Fruit fly (Drosophila melanogaster) whole organism, prepupa: ENCODE data around the gene Spindly.

Experiments used
- CG10669 ChIP-seq: fragments of 200-800 bp; sonication (Bioruptor generic); optimal IDR thresholded peaks from 3 replicates; lab custom pipeline; 2018; ENCODE audit warnings: missing biosample characterization, mild to moderate bottlenecking, missing genetic modification characterization, moderate library complexity
- CG3032 ChIP-seq: fragments of 200-800 bp; optimal IDR thresholded peaks from 2 replicates; lab custom pipeline; 2019; ENCODE audit warnings: missing biosample characterization, mild to moderate bottlenecking, missing genetic modification characterization, moderate library complexity
- CG31627 ChIP-seq: fragments of 200-800 bp; sonication (Bioruptor generic); optimal IDR thresholded peaks from 3 replicates; lab custom pipeline; 2016; ENCODE audit warnings: missing biosample characterization, missing genetic modification characterization
- CG3919 ChIP-seq: fragments of 200-800 bp; sonication (Bioruptor generic); optimal IDR thresholded peaks from 3 replicates; lab custom pipeline; 2016; ENCODE audit warnings: missing biosample characterization, missing genetic modification characterization
- CG4318 ChIP-seq: fragments of 200-800 bp; sonication (Bioruptor generic); optimal IDR thresholded peaks from 3 replicates; lab custom pipeline; 2017; ENCODE audit warnings: missing biosample characterization, mild to moderate bottlenecking, missing genetic modification characterization
- CG6276 ChIP-seq: fragments of 200-800 bp; sonication (Bioruptor generic); optimal IDR thresholded peaks from 2 replicates; lab custom pipeline; 2017; ENCODE audit warnings: missing biosample characterization, mild to moderate bottlenecking, missing genetic modification characterization
- CG6792 ChIP-seq: fragments of 200-800 bp; sonication (Bioruptor generic); optimal IDR thresholded peaks from 3 replicates; lab custom pipeline; 2016; ENCODE audit warnings: missing biosample characterization, missing genetic modification characterization
- CG6854 ChIP-seq: fragments of 200-800 bp; sonication (Bioruptor generic); optimal IDR thresholded peaks from 2 replicates; lab custom pipeline; 2017; ENCODE audit warnings: missing biosample characterization, mild to moderate bottlenecking, missing genetic modification characterization
- CG8632 ChIP-seq: fragments of 200-800 bp; sonication (Bioruptor generic); optimal IDR thresholded peaks from 3 replicates; lab custom pipeline; 2016; ENCODE audit warnings: missing biosample characterization, missing genetic modification characterization
- CG9139 ChIP-seq: fragments of 200-800 bp; sonication (Bioruptor generic); optimal IDR thresholded peaks from 3 replicates; lab custom pipeline; 2017; ENCODE audit warnings: missing biosample characterization, mild to moderate bottlenecking, missing genetic modification characterization
- Eip78C ChIP-seq: fragments of 200-800 bp; sonication (Bioruptor generic); peaks from one replicate; lab custom pipeline; 2016; ENCODE audit warnings: missing biosample characterization, missing genetic modification characterization
- Ets96B ChIP-seq: fragments of 200-800 bp; optimal IDR thresholded peaks from 2 replicates; lab custom pipeline; 2019; ENCODE audit warnings: missing biosample characterization, mild to moderate bottlenecking, missing genetic modification characterization, moderate library complexity
- Hr39 ChIP-seq: fragments of 200-800 bp; sonication (Bioruptor generic); optimal IDR thresholded peaks from 2 replicates; lab custom pipeline; 2016; ENCODE audit warnings: missing biosample characterization, missing genetic modification characterization
- Hr4 ChIP-seq: fragments of 200-800 bp; sonication (Bioruptor generic); optimal IDR thresholded peaks from 3 replicates; lab custom pipeline; 2016; ENCODE audit warnings: missing biosample characterization, missing genetic modification characterization
- Lpt ChIP-seq: fragments of 200-800 bp; sonication (Bioruptor generic); optimal IDR thresholded peaks from 3 replicates; lab custom pipeline; 2016; ENCODE audit warnings: missing biosample characterization, missing genetic modification characterization
- OdsH ChIP-seq: fragments of 200-800 bp; sonication (Bioruptor generic); optimal IDR thresholded peaks from 3 replicates; lab custom pipeline; 2016; ENCODE audit warnings: missing biosample characterization, missing genetic modification characterization
- Smox ChIP-seq: fragments of 200-800 bp; sonication (Bioruptor generic); optimal IDR thresholded peaks from 3 replicates; lab custom pipeline; 2016; ENCODE audit warnings: missing biosample characterization, missing genetic modification characterization
- Sox15 ChIP-seq: fragments of 200-800 bp; sonication (Bioruptor generic); optimal IDR thresholded peaks from 3 replicates; lab custom pipeline; 2016; ENCODE audit warnings: missing biosample characterization, missing genetic modification characterization
- achi ChIP-seq: fragments of 200-800 bp; sonication (Bioruptor generic); optimal IDR thresholded peaks from 3 replicates; lab custom pipeline; 2016; ENCODE audit warnings: missing biosample characterization, missing genetic modification characterization
- acj6 ChIP-seq: fragments of 200-800 bp; sonication (Bioruptor generic); optimal IDR thresholded peaks from 3 replicates; lab custom pipeline; 2016; ENCODE audit warnings: missing biosample characterization, missing genetic modification characterization
- cyc ChIP-seq: fragments of 200-800 bp; sonication (Bioruptor generic); optimal IDR thresholded peaks from 3 replicates; lab custom pipeline; 2016; ENCODE audit warnings: missing biosample characterization, missing genetic modification characterization
- dsx ChIP-seq: fragments of 200-800 bp; optimal IDR thresholded peaks from 3 replicates; lab custom pipeline; 2019; ENCODE audit warnings: missing biosample characterization, mild to moderate bottlenecking, missing genetic modification characterization, moderate library complexity; ENCODE audit not compliant: poor library complexity, severe bottlenecking
- fd59A ChIP-seq: fragments of 200-800 bp; sonication (Bioruptor generic); optimal IDR thresholded peaks from 2 replicates; lab custom pipeline; 2017; ENCODE audit warnings: missing biosample characterization, mild to moderate bottlenecking, missing genetic modification characterization, missing genetic modification reagents
- fd85E ChIP-seq: fragments of 200-800 bp; sonication (Bioruptor generic); optimal IDR thresholded peaks from 3 replicates; lab custom pipeline; 2016; ENCODE audit warnings: missing biosample characterization, missing genetic modification characterization
- fkh ChIP-seq: fragments of 200-800 bp; sonication (Bioruptor generic); optimal IDR thresholded peaks from 3 replicates; lab custom pipeline; 2017; ENCODE audit warnings: missing biosample characterization, mild to moderate bottlenecking, missing genetic modification characterization, moderate library complexity
- lz ChIP-seq: fragments of 200-800 bp; sonication (Bioruptor generic); optimal IDR thresholded peaks from 3 replicates; lab custom pipeline; 2016; ENCODE audit warnings: missing biosample characterization, missing genetic modification characterization
- net ChIP-seq: fragments of 200-800 bp; sonication (Bioruptor generic); optimal IDR thresholded peaks from 3 replicates; lab custom pipeline; 2016; ENCODE audit warnings: missing biosample characterization, missing genetic modification characterization
- pdm3 ChIP-seq: fragments of 200-800 bp; sonication (Bioruptor generic); optimal IDR thresholded peaks from 3 replicates; lab custom pipeline; 2016; ENCODE audit warnings: missing biosample characterization, missing genetic modification characterization
- salr ChIP-seq, 2 experiments: fragments of 200-800 bp; sonication (Bioruptor generic); optimal IDR thresholded peaks; 3 replicates each; lab custom pipeline; 2016 to 2018; ENCODE audit warnings: missing biosample characterization in 2 of 2, missing genetic modification characterization in 2 of 2, mild to moderate bottlenecking in 1 of 2
- ss ChIP-seq, 2 experiments: fragments of 200-800 bp; sonication (Bioruptor generic); optimal IDR thresholded peaks; 2 replicates in 1 of 2; 3 replicates in 1 of 2; lab custom pipeline; 2017 to 2018; ENCODE audit warnings: mild to moderate bottlenecking in 2 of 2, missing biosample characterization in 2 of 2, missing genetic modification characterization in 2 of 2, moderate library complexity in 1 of 2
- svp ChIP-seq: fragments of 200-800 bp; sonication (Bioruptor generic); peaks from one replicate; lab custom pipeline; 2016; ENCODE audit warnings: missing biosample characterization, missing genetic modification characterization
- topi ChIP-seq: fragments of 200-800 bp; sonication (Bioruptor generic); optimal IDR thresholded peaks from 3 replicates; lab custom pipeline; 2016; ENCODE audit warnings: missing biosample characterization, missing genetic modification characterization
- vri ChIP-seq: fragments of 200-800 bp; sonication (Bioruptor generic); optimal IDR thresholded peaks from 3 replicates; lab custom pipeline; 2016; ENCODE audit warnings: missing biosample characterization, mild to moderate bottlenecking, missing genetic modification characterization

Spindly gene

DNA sequence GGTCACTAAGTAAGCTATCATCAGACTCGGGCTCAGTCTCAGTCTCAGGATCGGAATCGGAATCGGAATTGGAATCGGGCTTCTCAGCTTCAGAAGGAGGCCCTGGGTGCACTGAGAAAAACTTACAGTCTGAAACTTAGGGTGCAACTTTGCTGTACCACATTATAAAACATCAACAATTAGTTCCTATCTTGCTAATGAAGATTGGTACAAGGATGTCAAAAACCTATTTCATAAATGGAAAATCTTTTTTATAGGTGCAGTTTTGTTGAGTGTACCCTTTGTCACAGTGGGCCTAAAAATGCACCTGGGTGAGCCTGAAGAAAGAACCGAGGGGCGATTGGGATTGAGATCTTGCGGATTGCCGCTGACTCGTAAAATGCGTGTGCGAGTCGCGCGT lies 22.7 kb upstream of the Spindly start (continued):
- TF ChIP-seq ss (GFP tag; optimal IDR thresholded peaks at IDR 0.05; lab: Kevin White, UChicago) (peak; percentile 54 to 56), CG3919 (GFP tag; lab: Kevin White, UChicago) (peak; percentile 71), Sox15 (GFP tag; lab: Kevin White, UChicago) (peak; percentile 3), fd85E (GFP tag; lab: Kevin White, UChicago) (no peak), Smox (GFP tag; lab: Kevin White, UChicago) (peak; percentile 36), CG4318 (GFP tag; lab: Kevin White, UChicago) (no peak), Hr4 (GFP tag; lab: Kevin White, UChicago) (peak; percentile 26), achi (GFP tag; lab: Kevin White, UChicago) (peak; percentile 50), net (peak; percentile 25)

DNA sequence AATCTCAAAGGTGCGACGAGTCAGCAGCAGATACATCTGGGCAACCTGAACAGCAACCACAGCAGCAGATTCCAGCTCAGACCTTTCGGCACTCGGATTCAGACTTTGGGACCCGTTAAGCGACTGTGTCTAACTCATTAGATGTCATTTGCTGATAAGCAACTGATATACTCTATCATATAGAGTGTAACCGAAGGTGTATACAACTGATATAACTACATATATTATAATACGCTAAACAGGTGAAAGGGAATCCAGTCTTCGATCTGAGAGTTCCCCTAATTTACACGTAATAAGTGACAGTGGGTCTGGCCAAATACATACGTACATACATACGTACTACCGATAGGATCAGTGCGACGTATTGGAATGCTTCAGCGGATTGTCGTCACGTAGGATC lies 20.5 kb upstream of the Spindly start:
- TF ChIP-seq lz (GFP tag; lab: Kevin White, UChicago) (peak; percentile 10), Hr39 (no peak), topi (peak; percentile 1), acj6 (no peak), ss (GFP tag; optimal IDR thresholded peaks at IDR 0.05; lab: Kevin White, UChicago) (no peak), vri (GFP tag; lab: Kevin White, UChicago) (peak; percentile 41), CG6792 (GFP tag; lab: Kevin White, UChicago) (no peak), Lpt (GFP tag; lab: Kevin White, UChicago) (no peak), CG3032 (tag; lab: Kevin White, UChicago) (no peak), pdm3 (GFP tag; lab: Kevin White, UChicago) (no peak), CG31627 (GFP tag; lab: Kevin White, UChicago) (peak; percentile 10), CG8632 (GFP tag; lab: Kevin White, UChicago) (no peak), Ets96B (no peak), svp (GFP tag; lab: Kevin White, UChicago) (peak; percentile 47), Eip78C (GFP tag; lab: Kevin White, UChicago) (peak; percentile 10), CG10669 (no peak), OdsH (no peak)

DNA sequence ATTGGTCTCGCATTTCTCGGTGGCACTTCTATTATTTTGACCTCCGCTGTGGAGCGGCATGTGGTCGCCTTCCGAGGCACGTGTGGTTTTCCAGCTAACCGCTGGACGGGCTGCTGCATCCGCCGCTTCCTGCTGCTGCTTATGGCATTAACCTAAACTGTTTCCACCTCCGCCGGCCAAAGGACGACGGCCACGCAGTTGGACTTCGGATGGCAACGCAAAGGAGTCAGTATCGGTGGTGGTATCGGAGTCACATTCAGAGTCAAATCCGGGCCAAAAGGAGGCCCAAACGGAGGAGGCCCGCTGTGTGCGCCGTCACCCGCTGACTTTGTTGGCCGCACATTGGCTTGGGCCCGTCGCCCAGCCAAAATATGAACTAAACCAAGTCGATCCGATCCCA lies 19.6 kb upstream of the Spindly start:
- TF ChIP-seq Hr4 (GFP tag; lab: Kevin White, UChicago) (no peak), CG8632 (GFP tag; lab: Kevin White, UChicago) (no peak), fd59A (GFP tag; lab: Kevin White, UChicago) (no peak), cyc (GFP tag; lab: Kevin White, UChicago) (no peak), CG10669 (no peak), CG3919 (GFP tag; lab: Kevin White, UChicago) (no peak)
- TF ChIP-seq, all 60 proteins: peak for 0

DNA sequence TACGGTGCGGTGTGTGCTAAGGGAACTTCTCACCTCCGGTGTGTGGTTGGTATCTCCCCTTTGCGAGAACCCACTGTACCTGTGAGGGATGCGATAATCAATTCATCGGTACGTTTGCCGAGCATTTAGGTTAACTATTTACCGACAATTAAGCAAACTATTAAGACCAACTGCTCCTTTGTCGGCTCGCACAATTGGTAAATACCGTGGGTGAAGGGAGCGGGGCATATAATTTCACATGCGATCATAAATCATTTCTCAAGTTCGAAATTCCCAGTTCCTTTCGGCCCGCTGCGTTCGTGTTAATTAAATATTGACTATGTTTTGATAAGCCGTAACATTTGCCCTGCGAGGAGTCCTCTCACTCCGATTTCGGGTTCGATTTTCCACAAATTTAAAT lies 18.8 kb upstream of the Spindly start:
- TF ChIP-seq CG9139: no peak
- TF ChIP-seq CG6854 (GFP tag; lab: Kevin White, UChicago): no peak
- no peak for TF ChIP-seq Hr39
- no peak for TF ChIP-seq CG6276 (GFP tag; lab: Kevin White, UChicago)
- TF ChIP-seq fkh: peak; percentile 81
- no peak for TF ChIP-seq CG8632 (GFP tag; lab: Kevin White, UChicago)
- TF ChIP-seq salr (GFP tag; optimal IDR thresholded peaks at IDR 0.05; lab: Kevin White, UChicago): no peak

DNA sequence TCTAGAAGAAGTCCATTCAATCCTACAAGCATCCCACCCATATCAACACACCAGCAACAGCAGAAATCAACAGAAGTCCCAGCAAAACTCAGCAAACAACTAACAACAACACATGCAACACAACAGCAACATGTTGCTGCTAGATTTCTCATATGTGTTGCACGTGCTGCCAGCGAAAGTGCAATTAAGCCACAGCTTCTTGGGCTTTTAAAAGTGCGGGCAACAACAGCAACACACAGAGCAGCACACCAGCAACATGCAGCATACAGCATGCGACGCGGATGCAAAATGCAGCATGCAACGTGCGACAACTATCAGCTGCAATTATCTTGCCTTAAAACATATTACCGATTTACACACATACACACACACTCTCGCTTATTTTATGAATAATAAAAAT lies 17.4 kb upstream of the Spindly start:
- TF ChIP-seq dsx (GFP tag; lab: Kevin White, UChicago) (no peak), CG3919 (GFP tag; lab: Kevin White, UChicago) (peak; percentile 59)
